Fruit fly (Drosophila melanogaster): Measurements from ENCODE around the gene Irp-1A.

DNA sequence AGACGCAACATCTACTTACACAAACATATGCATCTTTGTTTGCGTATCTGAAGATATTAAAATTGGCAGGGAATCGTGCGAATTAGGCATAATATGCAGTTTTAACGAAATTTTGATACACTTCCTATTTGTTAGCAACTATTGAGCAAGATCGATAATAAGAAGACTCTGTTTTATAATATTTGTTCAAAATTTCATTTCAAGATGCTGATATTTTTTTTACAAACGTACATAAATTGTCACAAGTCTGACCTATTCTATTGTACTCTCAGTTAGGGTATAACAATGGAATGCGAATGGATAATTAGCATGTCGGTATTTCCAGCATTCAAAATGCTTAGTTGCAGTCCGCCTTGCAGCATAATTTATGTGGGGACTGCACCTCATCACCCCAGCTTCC is 3.5 kb upstream of the Irp-1A start:
- TF ChIP-seq Dll (optimal IDR thresholded peaks at IDR 0.05), result no peak
- no peak for TF ChIP-seq pan (optimal IDR thresholded peaks at IDR 0.05)
- TF ChIP-seq usp (GFP tag; optimal IDR thresholded peaks at IDR 0.05), result no peak

Measured in whole organism.